Worm (Caenorhabditis elegans): ENCODE measurements around the gene ZK1248.17.
"Not testable (repeated sequence)": the region's sequence is repeated elsewhere in the genome, so short reads cannot be mapped to it uniquely, and the experiment has no call there.

DNA sequence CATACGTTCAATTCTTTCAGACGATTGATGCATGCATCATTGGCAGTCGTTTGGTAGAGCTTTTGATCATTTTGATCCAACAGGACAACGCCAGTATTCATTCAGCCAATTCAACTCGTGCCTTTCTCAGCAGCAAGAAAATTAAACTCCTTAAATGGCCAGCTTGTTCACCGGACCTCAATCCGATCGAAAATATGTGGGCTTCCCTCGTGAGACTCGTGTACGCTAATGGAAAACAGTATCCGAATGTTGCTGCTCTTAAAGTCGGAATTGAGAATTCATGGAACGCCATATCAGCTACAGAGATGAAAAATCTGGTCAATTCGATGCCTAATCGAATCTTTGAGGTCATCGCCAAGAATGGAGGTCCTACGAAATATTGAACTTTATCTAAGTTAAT is 30.0 kb downstream of the ZK1248.17 start, which contains the start of gene wago-5:
- not testable (repeated sequence) for TF ChIP-seq elt-2 (tag; optimal IDR thresholded peaks at IDR 0.05); egl-27 (tag; optimal IDR thresholded peaks at IDR 0.05); snpc-4 (tag; optimal IDR thresholded peaks at IDR 0.05); fkh-10 (GFP tag; optimal IDR thresholded peaks at IDR 0.05); mdl-1 (tag; optimal IDR thresholded peaks at IDR 0.05); elt-3 (tag; optimal IDR thresholded peaks at IDR 0.05); ztf-4 (tag; optimal IDR thresholded peaks at IDR 0.05); unc-62 (GFP tag; optimal IDR thresholded peaks at IDR 0.05); lsy-2 (tag; optimal IDR thresholded peaks at IDR 0.05); grh-1 (GFP tag; IDR thresholded peaks at IDR 0.05); ceh-82 (tag; optimal IDR thresholded peaks at IDR 0.05); nhr-12 (tag; optimal IDR thresholded peaks at IDR 0.05); nhr-19 (GFP tag; conservative IDR thresholded peaks at IDR 0.05); nhr-28 (tag; optimal IDR thresholded peaks at IDR 0.05)

Data from whole organism, L1 larva.